Worm (Caenorhabditis elegans) whole organism, L2 larva: ENCODE measurements around the gene ida-1.

Source experiments
- Y55F3AM.14 ChIP-seq: fragments of 200-800 bp; sonication (Bioruptor generic); optimal IDR thresholded peaks from 2 replicates; lab custom pipeline; 2018; ENCODE audit warnings: mild to moderate bottlenecking, missing genetic modification characterization, missing compliant biosample characterization
- ZK546.5 ChIP-seq: sonication (generic microtip); optimal IDR thresholded peaks from 2 replicates; lab custom pipeline; 2017; ENCODE audit warnings: missing biosample characterization, missing genetic modification characterization
- ama-1 ChIP-seq: fragments of 150-350 bp; optimal IDR thresholded peaks from 2 replicates; lab custom pipeline; 2018; ENCODE audit warnings: inconsistent platforms
- blmp-1 ChIP-seq: sonication (generic microtip); optimal IDR thresholded peaks from 2 replicates; lab custom pipeline; 2017; ENCODE audit warnings: missing genetic modification characterization, mild to moderate bottlenecking, missing compliant biosample characterization, antibody characterized with exemption, moderate library complexity; ENCODE audit not compliant: insufficient read depth
- ceh-82 ChIP-seq: fragments of 150-350 bp; optimal IDR thresholded peaks from 2 replicates; lab custom pipeline; 2014; ENCODE audit warnings: missing biosample characterization, missing genetic modification characterization
- egl-27 ChIP-seq: sonication (generic microtip); optimal IDR thresholded peaks from 3 replicates; lab custom pipeline; 2017; ENCODE audit warnings: missing biosample characterization, missing genetic modification reagents, missing genetic modification characterization
- elt-3 ChIP-seq: sonication (generic microtip); optimal IDR thresholded peaks from 2 replicates; lab custom pipeline; 2017; ENCODE audit warnings: missing biosample characterization, missing genetic modification characterization
- lin-11 ChIP-seq: fragments of 150-350 bp; sonication (generic microtip); optimal IDR thresholded peaks from 2 replicates; lab custom pipeline; 2014; ENCODE audit warnings: missing biosample characterization, missing genetic modification characterization, inconsistent platforms, mixed read lengths
- lsy-2 ChIP-seq, 2 experiments: fragments of 150-350 bp in 1 of 2; sonication (generic microtip) in 1 of 2; optimal IDR thresholded peaks; 2 replicates each; lab custom pipeline; 2014 to 2017; ENCODE audit warnings: missing biosample characterization in 2 of 2, missing genetic modification characterization in 2 of 2
- mdl-1 ChIP-seq, 2 experiments: fragments of 150-350 bp in 1 of 2; sonication (generic microtip) in 1 of 2; optimal IDR thresholded peaks; 2 replicates each; lab custom pipeline; 2017; ENCODE audit warnings: missing biosample characterization in 2 of 2, missing genetic modification characterization in 2 of 2
- nhr-10 ChIP-seq: sonication (generic microtip); optimal IDR thresholded peaks from 2 replicates; lab custom pipeline; 2017; ENCODE audit warnings: missing biosample characterization, missing genetic modification characterization
- snpc-4 ChIP-seq: fragments of 150-350 bp; optimal IDR thresholded peaks from 2 replicates; lab custom pipeline; 2014; ENCODE audit warnings: missing biosample characterization, missing genetic modification characterization
- unc-39 ChIP-seq: fragments of 150-350 bp; optimal IDR thresholded peaks from 2 replicates; lab custom pipeline; 2014; ENCODE audit warnings: missing biosample characterization, missing genetic modification characterization
- zag-1 ChIP-seq: fragments of 150-350 bp; optimal IDR thresholded peaks from 2 replicates; lab custom pipeline; 2014; ENCODE audit warnings: missing biosample characterization, missing genetic modification characterization

ce11 chrIII:5757492-5758045 is 2.2 kb downstream of the ida-1 start:
- TF ChIP-seq ZK546.5 (tag; lab: Kevin White, UChicago): no peak
- peak; percentile 5 for TF ChIP-seq zag-1 (tag; lab: Kevin White, UChicago)
- no peak for TF ChIP-seq elt-3 (tag; lab: Kevin White, UChicago)
- no peak for TF ChIP-seq blmp-1 (tag; lab: Kevin White, UChicago)
- TF ChIP-seq Y55F3AM.14: no peak
- no peak for TF ChIP-seq snpc-4
- TF ChIP-seq unc-39 (tag; lab: Kevin White, UChicago): no peak
- TF ChIP-seq egl-27 (tag; lab: Kevin White, UChicago): no peak
- TF ChIP-seq ceh-82 (tag; lab: Kevin White, UChicago): no peak
- TF ChIP-seq lsy-2 (tag; optimal IDR thresholded peaks at IDR 0.05; lab: Kevin White, UChicago): peak in 1 of 2 experiments; percentile 33
- no peak for TF ChIP-seq ama-1 (lab: Kevin White, UChicago)
- peak in 1 of 2 experiments; percentile 30 for TF ChIP-seq mdl-1 (tag; optimal IDR thresholded peaks at IDR 0.05; lab: Kevin White, UChicago)
- no peak for TF ChIP-seq nhr-10 (tag; lab: Kevin White, UChicago)
- TF ChIP-seq lin-11 (tag; lab: Kevin White, UChicago): no peak
